Fruit fly (Drosophila melanogaster): ENCODE results near the gene CG14104.

- TF ChIP-seq br (GFP tag; optimal IDR thresholded peaks at IDR 0.05) = peak; percentile 81
- TF ChIP-seq usp (GFP tag; optimal IDR thresholded peaks at IDR 0.05) = no peak
- peak; percentile 69 for TF ChIP-seq psq (GFP tag; optimal IDR thresholded peaks at IDR 0.05)
Measured at dm6 chr3L:19817807-19818531, 11.0 kb upstream of the CG14104 start, which contains the start of the genes Fibp and Deaf1.
